Fruit fly (Drosophila melanogaster): ENCODE measurements around the gene hook.
A peak's percentile ranks its signal among the peaks of the same experiment; 100 is the strongest.

Gene hook

DNA sequence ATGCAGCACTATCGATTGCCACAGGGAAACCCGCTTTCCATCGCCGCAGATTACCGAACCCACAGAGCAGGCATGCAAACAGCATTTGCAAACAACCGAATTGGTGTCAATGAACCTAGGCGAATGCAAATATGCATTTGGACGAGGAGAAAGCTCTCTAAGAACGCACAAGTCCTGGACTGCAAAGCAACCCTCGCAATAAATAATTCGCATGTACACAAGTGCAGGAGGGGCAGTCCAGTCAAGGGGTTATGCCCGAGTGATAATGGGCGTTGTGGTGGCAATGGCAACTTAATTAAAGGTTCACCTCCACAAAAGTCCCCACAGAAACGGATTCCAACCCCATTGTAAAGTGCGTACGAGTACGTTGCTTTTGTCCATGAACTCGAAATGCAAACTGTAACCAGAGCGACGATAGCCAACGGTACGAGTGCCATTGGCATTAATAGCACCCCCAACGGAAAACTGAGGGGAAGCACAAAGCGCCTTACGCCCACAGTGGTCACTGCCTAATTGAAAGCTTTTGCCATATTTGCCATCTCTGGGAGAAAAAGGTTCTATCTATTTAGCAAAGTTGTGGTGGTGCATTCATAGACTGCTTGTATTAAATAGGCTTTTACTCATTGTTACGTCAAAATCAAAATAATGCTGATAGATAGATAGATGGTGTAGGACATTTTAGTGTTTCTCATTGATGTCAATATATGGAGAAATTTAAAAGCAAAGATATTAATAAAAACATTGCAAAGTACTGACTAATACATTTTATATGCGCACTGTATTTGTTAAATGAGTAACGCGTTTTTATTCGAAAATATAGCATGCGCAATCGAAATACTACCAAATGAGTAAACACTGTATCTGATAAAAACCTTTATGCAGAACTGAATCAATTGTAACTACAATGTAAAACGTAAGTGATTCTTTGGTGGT lies 50.2 kb downstream of the hook start:
- TF ChIP-seq CG1620 (GFP tag; optimal IDR thresholded peaks at IDR 0.05) (no peak), CG11617 (GFP tag; optimal IDR thresholded peaks at IDR 0.05) (no peak), CG12768 (GFP tag; optimal IDR thresholded peaks at IDR 0.05) (peak; percentile 52), Crg-1 (GFP tag; optimal IDR thresholded peaks at IDR 0.05) (no peak), toe (GFP tag; optimal IDR thresholded peaks at IDR 0.05) (no peak), CG14711 (tag; optimal IDR thresholded peaks at IDR 0.05) (no peak), pad (GFP tag; optimal IDR thresholded peaks at IDR 0.05) (no peak), cic (GFP tag; optimal IDR thresholded peaks at IDR 0.05) (no peak), CG7101 (tag; optimal IDR thresholded peaks at IDR 0.05) (no peak), kay (GFP tag; ENCODE audit: borderline replicate concordance) (peak; percentile 63), Mnt (GFP tag; optimal IDR thresholded peaks at IDR 0.05) (no peak)

- TF ChIP-seq CG1620 (GFP tag; optimal IDR thresholded peaks at IDR 0.05): no peak
- TF ChIP-seq bab1 (GFP tag; optimal IDR thresholded peaks at IDR 0.05): no peak
- TF ChIP-seq kay (GFP tag; ENCODE audit: borderline replicate concordance): no peak
- no peak for TF ChIP-seq Crg-1 (GFP tag; optimal IDR thresholded peaks at IDR 0.05)
These were observed 51.2 kb downstream of the hook start for dm6 chr2L:18981947-18982579.

DNA sequence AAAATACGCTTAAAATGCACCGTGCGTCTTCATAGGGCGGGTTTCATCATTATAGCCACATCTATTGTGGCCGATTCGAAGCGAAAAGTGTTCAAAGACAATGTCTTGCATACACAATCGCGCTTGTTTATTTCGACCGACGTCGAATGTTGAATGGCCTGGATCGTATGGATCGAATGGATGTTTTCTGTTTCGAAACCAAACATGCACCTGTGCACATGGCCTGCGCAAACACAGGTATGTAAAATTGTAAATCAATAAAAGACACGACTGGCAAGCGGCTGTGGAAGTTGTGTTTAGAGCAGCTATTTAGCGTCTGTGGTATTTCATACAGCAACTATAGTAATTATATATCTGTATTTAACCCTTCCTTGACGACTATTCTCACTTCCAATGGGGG lies 51.8 kb downstream of the hook start:
- no peak for TF ChIP-seq CG5204 (GFP tag; optimal IDR thresholded peaks at IDR 0.05)
- no peak for TF ChIP-seq CG33017 (tag; optimal IDR thresholded peaks at IDR 0.05)
- TF ChIP-seq Mnt (GFP tag; optimal IDR thresholded peaks at IDR 0.05): no peak
- no peak for TF ChIP-seq toe (GFP tag; optimal IDR thresholded peaks at IDR 0.05)
- no peak for TF ChIP-seq Crg-1 (GFP tag; optimal IDR thresholded peaks at IDR 0.05)
- no peak for TF ChIP-seq cnc (optimal IDR thresholded peaks at IDR 0.05)
- no peak for TF ChIP-seq tj (GFP tag; optimal IDR thresholded peaks at IDR 0.05)
- TF ChIP-seq CG7045 (GFP tag; optimal IDR thresholded peaks at IDR 0.05): no peak
- TF ChIP-seq CG11617 (GFP tag; optimal IDR thresholded peaks at IDR 0.05): no peak

DNA sequence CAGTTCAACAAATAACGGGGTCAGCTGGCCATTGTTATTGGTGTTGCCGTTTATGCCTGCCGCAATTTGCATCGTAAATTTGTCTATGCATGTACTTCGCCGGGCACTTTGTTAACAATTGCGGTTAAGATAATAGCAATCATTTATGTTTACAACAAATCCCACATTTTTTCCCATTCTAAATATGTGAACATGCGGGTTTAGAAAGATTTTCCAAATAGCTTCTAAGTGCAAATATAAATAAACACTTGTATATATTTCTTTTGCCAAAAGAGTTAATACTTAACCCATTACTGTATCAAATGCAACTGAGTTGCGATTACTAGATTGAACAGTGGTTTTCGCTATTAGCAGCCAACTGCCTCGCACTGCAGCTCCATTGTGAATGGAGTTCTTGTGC lies 52.3 kb downstream of the hook start:
- no peak for TF ChIP-seq CG1620 (GFP tag; optimal IDR thresholded peaks at IDR 0.05)
- no peak for TF ChIP-seq cnc (optimal IDR thresholded peaks at IDR 0.05)
- TF ChIP-seq cic (GFP tag; optimal IDR thresholded peaks at IDR 0.05): no peak
- TF ChIP-seq bab1 (GFP tag; optimal IDR thresholded peaks at IDR 0.05): no peak
- TF ChIP-seq Crg-1 (GFP tag; optimal IDR thresholded peaks at IDR 0.05): no peak
